Fruit fly (Drosophila melanogaster) whole organism, embryonic: ENCODE data around the gene CG13481.

Experiments
- BEAF-32 ChIP-seq: fragments of 200-800 bp; sonication (Bioruptor generic); optimal IDR thresholded peaks from 3 replicates; lab custom pipeline; 2017; ENCODE audit warnings: missing biosample characterization, missing genetic modification characterization, mild to moderate bottlenecking, moderate library complexity, missing genetic modification reagents
- CG1024 ChIP-seq: fragments of 200-800 bp; sonication (Bioruptor generic); IDR thresholded peaks from 2 replicates; pipeline ENCODE4 v1.3.6; 2022; ENCODE audit warnings: missing biosample characterization, missing genetic modification characterization
- CG11696 ChIP-seq: fragments of 200-800 bp; sonication (Bioruptor generic); IDR thresholded peaks from 2 replicates; pipeline ENCODE4 v1.3.6; 2022; ENCODE audit warnings: missing biosample characterization, missing genetic modification characterization
- CG12299 ChIP-seq: fragments of 200-800 bp; sonication (Bioruptor generic); optimal IDR thresholded peaks from 2 replicates; lab custom pipeline; 2018; ENCODE audit warnings: missing biosample characterization, mild to moderate bottlenecking, missing genetic modification characterization
- CG15514 ChIP-seq: fragments of 200-800 bp; sonication (Bioruptor generic); optimal IDR thresholded peaks from 3 replicates; lab custom pipeline; 2017; ENCODE audit warnings: missing biosample characterization, missing genetic modification characterization, mild to moderate bottlenecking, moderate library complexity, missing genetic modification reagents
- CG17359 ChIP-seq: fragments of 200-800 bp; sonication (Bioruptor generic); optimal IDR thresholded peaks from 3 replicates; lab custom pipeline; 2018; ENCODE audit warnings: missing biosample characterization, mild to moderate bottlenecking, missing genetic modification characterization, moderate library complexity
- CG31365 ChIP-seq: fragments of 200-800 bp; sonication (Bioruptor generic); optimal IDR thresholded peaks from 2 replicates; lab custom pipeline; 2018; ENCODE audit warnings: missing biosample characterization, mild to moderate bottlenecking, missing genetic modification characterization
- CG3995 ChIP-seq: fragments of 200-800 bp; sonication (Bioruptor generic); optimal IDR thresholded peaks from 3 replicates; lab custom pipeline; 2016; ENCODE audit warnings: missing biosample characterization, missing genetic modification characterization
- CG4820 ChIP-seq: fragments of 200-800 bp; sonication (Bioruptor generic); optimal IDR thresholded peaks from 3 replicates; lab custom pipeline; 2016; ENCODE audit warnings: missing biosample characterization, missing genetic modification characterization
- CG7357 ChIP-seq: fragments of 200-800 bp; sonication (Bioruptor generic); IDR thresholded peaks from 3 replicates; pipeline ENCODE4 v1.3.6; 2022; ENCODE audit warnings: missing biosample characterization, missing genetic modification characterization
- CG8944 ChIP-seq: fragments of 200-800 bp; sonication (Bioruptor generic); optimal IDR thresholded peaks from 3 replicates; lab custom pipeline; 2016; ENCODE audit warnings: missing biosample characterization, missing genetic modification characterization
- CG9437 ChIP-seq: fragments of 200-800 bp; sonication (Bioruptor generic); optimal IDR thresholded peaks from 2 replicates; lab custom pipeline; 2018; ENCODE audit warnings: missing biosample characterization, mild to moderate bottlenecking, missing genetic modification characterization
- CG9932 ChIP-seq: fragments of 200-800 bp; sonication (Bioruptor generic); IDR thresholded peaks from 2 replicates; pipeline ENCODE4 v1.3.6; 2022; ENCODE audit warnings: missing biosample characterization, missing genetic modification characterization
- Dek ChIP-seq: fragments of 200-800 bp; sonication (Bioruptor generic); optimal IDR thresholded peaks from 3 replicates; lab custom pipeline; 2019; ENCODE audit warnings: missing biosample characterization, mild to moderate bottlenecking, missing genetic modification characterization, moderate library complexity
- Doc3 ChIP-seq: fragments of 200-800 bp; sonication (Bioruptor generic); IDR thresholded peaks from 3 replicates; pipeline ENCODE4 v1.3.6; 2022; ENCODE audit warnings: missing biosample characterization, missing genetic modification characterization; ENCODE audit not compliant: partially characterized antibody
- Elba2 ChIP-seq: fragments of 200-800 bp; sonication (Bioruptor generic); optimal IDR thresholded peaks from 3 replicates; lab custom pipeline; 2016; ENCODE audit warnings: missing biosample characterization, missing genetic modification characterization
- Ets65A ChIP-seq: fragments of 200-800 bp; sonication (Bioruptor generic); peaks from one replicate; lab custom pipeline; 2016; ENCODE audit warnings: missing biosample characterization, missing genetic modification characterization
- Fer1 ChIP-seq: fragments of 200-800 bp; sonication (Bioruptor generic); optimal IDR thresholded peaks from 2 replicates; lab custom pipeline; 2017; ENCODE audit warnings: missing biosample characterization, mild to moderate bottlenecking, missing genetic modification characterization
- Hmr ChIP-seq: fragments of 200-800 bp; sonication (Bioruptor generic); optimal IDR thresholded peaks from 3 replicates; lab custom pipeline; 2017; ENCODE audit warnings: mild to moderate bottlenecking, missing biosample characterization, missing genetic modification reagents, missing genetic modification characterization
- Hr3 ChIP-seq: fragments of 200-800 bp; sonication (Bioruptor generic); optimal IDR thresholded peaks from 3 replicates; lab custom pipeline; 2016; ENCODE audit warnings: missing biosample characterization, missing genetic modification characterization
- Neu2 ChIP-seq: fragments of 200-800 bp; sonication (Bioruptor generic); optimal IDR thresholded peaks from 3 replicates; lab custom pipeline; 2016; ENCODE audit warnings: missing biosample characterization, missing genetic modification characterization, borderline replicate concordance
- Side ChIP-seq: fragments of 200-800 bp; sonication (Bioruptor generic); optimal IDR thresholded peaks from 2 replicates; lab custom pipeline; 2016; ENCODE audit warnings: missing biosample characterization, missing genetic modification characterization
- Six4 ChIP-seq: fragments of 200-800 bp; sonication (Bioruptor generic); optimal IDR thresholded peaks from 2 replicates; lab custom pipeline; 2016; ENCODE audit warnings: missing biosample characterization, missing genetic modification characterization
- Vsx1 ChIP-seq: fragments of 200-800 bp; sonication (Bioruptor generic); optimal IDR thresholded peaks from 2 replicates; lab custom pipeline; 2017; ENCODE audit warnings: missing biosample characterization, mild to moderate bottlenecking, missing genetic modification characterization, missing genetic modification reagents
- ato ChIP-seq: fragments of 200-800 bp; sonication (Bioruptor generic); IDR thresholded peaks from 2 replicates; pipeline ENCODE4 v1.3.6; 2022; ENCODE audit warnings: missing biosample characterization, missing genetic modification characterization; ENCODE audit not compliant: partially characterized antibody
- chinmo ChIP-seq: fragments of 200-800 bp; sonication (Bioruptor generic); IDR thresholded peaks from 4 replicates; pipeline ENCODE4 v1.3.6; 2022; ENCODE audit warnings: missing biosample characterization, missing genetic modification characterization; ENCODE audit not compliant: partially characterized antibody
- chm ChIP-seq: fragments of 200-800 bp; sonication (Bioruptor generic); IDR thresholded peaks from 2 replicates; pipeline ENCODE4 v1.3.6; 2022; ENCODE audit warnings: missing biosample characterization, missing genetic modification characterization
- ewg ChIP-seq: fragments of 200-800 bp; sonication (Bioruptor generic); optimal IDR thresholded peaks from 3 replicates; lab custom pipeline; 2017; ENCODE audit warnings: mild to moderate bottlenecking, missing biosample characterization, missing genetic modification reagents, missing genetic modification characterization
- fd102C ChIP-seq: fragments of 200-800 bp; sonication (Bioruptor generic); optimal IDR thresholded peaks from 2 replicates; lab custom pipeline; 2018; ENCODE audit warnings: missing biosample characterization, mild to moderate bottlenecking, missing genetic modification characterization, moderate library complexity
- fd3F ChIP-seq: fragments of 200-800 bp; sonication (Bioruptor generic); optimal IDR thresholded peaks from 2 replicates; lab custom pipeline; 2018; ENCODE audit warnings: missing biosample characterization, mild to moderate bottlenecking, missing genetic modification characterization, moderate library complexity
- fd64A ChIP-seq: fragments of 200-800 bp; sonication (Bioruptor generic); optimal IDR thresholded peaks from 3 replicates; lab custom pipeline; 2018; ENCODE audit warnings: missing biosample characterization, mild to moderate bottlenecking, missing genetic modification characterization
- hb ChIP-seq: fragments of 200-800 bp; sonication (Bioruptor generic); IDR thresholded peaks from 3 replicates; pipeline ENCODE4 v1.3.6; 2022; ENCODE audit warnings: missing biosample characterization, missing genetic modification characterization; ENCODE audit not compliant: partially characterized antibody
- insv ChIP-seq, 2 experiments: fragments of 200-800 bp; sonication (Bioruptor generic); optimal IDR thresholded peaks; 3 replicates each; lab custom pipeline; 2016 to 2018; ENCODE audit warnings: missing biosample characterization in 2 of 2, missing genetic modification characterization in 2 of 2
- jigr1 ChIP-seq: fragments of 200-800 bp; sonication (Bioruptor generic); IDR thresholded peaks from 3 replicates; pipeline ENCODE4 v1.3.6; 2022; ENCODE audit warnings: missing biosample characterization, missing genetic modification characterization
- mam ChIP-seq: fragments of 200-800 bp; sonication (Bioruptor generic); optimal IDR thresholded peaks from 3 replicates; lab custom pipeline; 2016; ENCODE audit warnings: missing biosample characterization, missing genetic modification characterization
- odd ChIP-seq: fragments of 200-800 bp; sonication (Bioruptor generic); optimal IDR thresholded peaks from 2 replicates; lab custom pipeline; 2017; ENCODE audit warnings: missing biosample characterization, mild to moderate bottlenecking, missing genetic modification characterization
- org-1 ChIP-seq: fragments of 200-800 bp; sonication (Bioruptor generic); optimal IDR thresholded peaks from 2 replicates; lab custom pipeline; 2017; ENCODE audit warnings: missing biosample characterization, missing genetic modification characterization
- pb ChIP-seq: fragments of 200-800 bp; sonication (Bioruptor generic); optimal IDR thresholded peaks from 3 replicates; lab custom pipeline; 2016; ENCODE audit warnings: missing biosample characterization, missing genetic modification characterization
- so ChIP-seq: fragments of 200-800 bp; sonication (Bioruptor generic); IDR thresholded peaks from 3 replicates; pipeline ENCODE4 v1.3.6; 2022; ENCODE audit warnings: missing biosample characterization, missing genetic modification characterization
- tap ChIP-seq: fragments of 200-800 bp; optimal IDR thresholded peaks from 3 replicates; lab custom pipeline; 2019; ENCODE audit warnings: missing biosample characterization, mild to moderate bottlenecking, missing genetic modification characterization, moderate library complexity
- tgo ChIP-seq: fragments of 200-800 bp; sonication (Bioruptor generic); IDR thresholded peaks from 3 replicates; pipeline ENCODE4 v1.3.6; 2022; ENCODE audit warnings: missing biosample characterization, missing genetic modification characterization
- tio ChIP-seq: fragments of 200-800 bp; sonication (Bioruptor generic); optimal IDR thresholded peaks from 2 replicates; lab custom pipeline; 2017; ENCODE audit warnings: missing biosample characterization, missing genetic modification characterization, inconsistent platforms
- tup ChIP-seq: fragments of 200-800 bp; sonication (Bioruptor generic); optimal IDR thresholded peaks from 2 replicates; lab custom pipeline; 2016; ENCODE audit warnings: missing biosample characterization, mild to moderate bottlenecking, missing genetic modification characterization, moderate library complexity
- zfh1 ChIP-seq: fragments of 200-800 bp; sonication (Bioruptor generic); IDR thresholded peaks from 3 replicates; pipeline ENCODE4 v1.3.6; 2022; ENCODE audit warnings: missing biosample characterization, missing genetic modification characterization

Gene CG13481

DNA sequence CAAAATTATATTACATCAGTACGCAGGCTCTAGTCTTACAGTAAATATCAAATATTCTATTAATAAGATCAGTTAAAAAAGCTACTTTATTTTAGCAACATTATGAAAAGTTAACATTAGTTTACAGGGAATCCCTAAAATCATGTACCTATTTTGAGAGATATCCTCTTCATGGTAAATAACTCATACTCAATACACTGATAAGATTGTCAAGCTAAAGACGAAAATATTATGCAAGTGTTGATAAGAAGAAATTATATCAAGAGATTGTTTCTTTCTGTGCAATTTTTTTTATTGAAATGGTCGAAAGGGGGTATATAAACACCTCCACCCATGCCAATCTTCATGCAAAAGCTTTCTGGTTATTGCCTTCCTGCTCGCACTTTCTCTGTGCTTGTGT lies 41.1 kb downstream of the CG13481 start (continued):
- peak; percentile 9 for TF ChIP-seq CG9437 (GFP tag; lab: Kevin White, UChicago)
- no peak for TF ChIP-seq CG11696 (GFP tag; lab: Robert Waterston, UW)
- TF ChIP-seq CG1024 (GFP tag; lab: Robert Waterston, UW), result no peak
- no peak for TF ChIP-seq CG3995
- no peak for TF ChIP-seq pb (GFP tag; lab: Kevin White, UChicago)
- TF ChIP-seq CG17359 (tag; lab: Kevin White, UChicago), result peak; percentile 20
- TF ChIP-seq org-1 (GFP tag; lab: Kevin White, UChicago), result no peak
- no peak for TF ChIP-seq insv (GFP tag; optimal IDR thresholded peaks at IDR 0.05; lab: Kevin White, UChicago)
- no peak for TF ChIP-seq Dek (tag; lab: Kevin White, UChicago)
- TF ChIP-seq chm, result no peak
- no peak for TF ChIP-seq CG9932
- 0 out of 3 replicates have a peak, but pooled peaks have one; percentile 29 for TF ChIP-seq CG7357 (GFP tag; lab: Robert Waterston, UW)
- TF ChIP-seq CG31365 (tag; lab: Kevin White, UChicago), result no peak
- TF ChIP-seq Six4 (GFP tag; lab: Kevin White, UChicago), result no peak
- no peak for TF ChIP-seq fd3F (GFP tag; lab: Kevin White, UChicago)
- TF ChIP-seq Ets65A, result no peak
- peak; percentile 50 for TF ChIP-seq tio (GFP tag; lab: Kevin White, UChicago)
- no peak for TF ChIP-seq tup (GFP tag; lab: Kevin White, UChicago)
- TF ChIP-seq Elba2 (GFP tag; lab: Kevin White, UChicago), result no peak
- TF ChIP-seq Hmr, result peak; percentile 34
- peak; percentile 26 for TF ChIP-seq CG4820
- TF ChIP-seq BEAF-32 (GFP tag; lab: Kevin White, UChicago), result no peak
- TF ChIP-seq Hr3, result peak; percentile 41
- no peak for TF ChIP-seq so (GFP tag; lab: Robert Waterston, UW)
- no peak for TF ChIP-seq ato
- no peak for TF ChIP-seq CG15514 (GFP tag; lab: Kevin White, UChicago)
- no peak for TF ChIP-seq jigr1
- no peak for TF ChIP-seq fd102C (GFP tag; lab: Kevin White, UChicago)
- TF ChIP-seq zfh1 (GFP tag; lab: Robert Waterston, UW), result no peak
- no peak for TF ChIP-seq Vsx1 (GFP tag; lab: Kevin White, UChicago)
- no peak for TF ChIP-seq Neu2
- TF ChIP-seq mam, result no peak
- TF ChIP-seq ewg (GFP tag; lab: Kevin White, UChicago), result peak; percentile 30
- no peak for TF ChIP-seq CG8944
- TF ChIP-seq hb (GFP tag; lab: Robert Waterston, UW), result no peak
- no peak for TF ChIP-seq tap (tag; lab: Kevin White, UChicago)
- TF ChIP-seq chinmo (GFP tag; lab: Robert Waterston, UW), result no peak
- TF ChIP-seq CG12299, result no peak
- TF ChIP-seq fd64A, result no peak
- no peak for TF ChIP-seq Doc3
- TF ChIP-seq tgo (GFP tag; lab: Robert Waterston, UW), result no peak; the same call in 2 of the 3 replicates
- no peak for TF ChIP-seq Side (GFP tag; lab: Kevin White, UChicago)
- TF ChIP-seq Fer1 (GFP tag; lab: Kevin White, UChicago), result peak; percentile 18
- peak; percentile 31 for TF ChIP-seq odd (GFP tag; lab: Kevin White, UChicago)
